Worm (Caenorhabditis elegans): ENCODE data around the gene W03C9.6.

W03C9.6 gene

ce11 chrII:11976727-11977259, 22.5 kb downstream of the W03C9.6 start:
- TF ChIP-seq syd-9 (tag; optimal IDR thresholded peaks at IDR 0.05) (no peak), K09A11.1 (tag; optimal IDR thresholded peaks at IDR 0.05; ENCODE audit: insufficient read depth) (no peak), mec-3 (tag; optimal IDR thresholded peaks at IDR 0.05; ENCODE audit: borderline replicate concordance) (no peak), madf-2 (tag; optimal IDR thresholded peaks at IDR 0.05) (no peak), che-1 (tag; optimal IDR thresholded peaks at IDR 0.05) (no peak), ceh-19 (GFP tag; optimal IDR thresholded peaks at IDR 0.05) (no peak), pqm-1 (tag; optimal IDR thresholded peaks at IDR 0.05) (no peak)

- TF ChIP-seq hlh-6 (tag; optimal IDR thresholded peaks at IDR 0.05): peak; percentile 23
- no peak for TF ChIP-seq ahr-1 (tag; optimal IDR thresholded peaks at IDR 0.05)
- TF ChIP-seq ama-1 (optimal IDR thresholded peaks at IDR 0.05): peak; percentile 73
- TF ChIP-seq ceh-48 (tag; optimal IDR thresholded peaks at IDR 0.05): no peak
- no peak for TF ChIP-seq pax-1 (tag; optimal IDR thresholded peaks at IDR 0.05)
- TF ChIP-seq Y22D7AL.16 (tag; optimal IDR thresholded peaks at IDR 0.05): no peak
- TF ChIP-seq pros-1 (tag; optimal IDR thresholded peaks at IDR 0.05): no peak
- TF ChIP-seq C08G9.2 (tag; optimal IDR thresholded peaks at IDR 0.05): peak; percentile 33
Observed at ce11 chrII:11977363-11977762, 23.1 kb downstream of the W03C9.6 start, which contains the start of gene Y17G7B.21. Y17G7B.21 (minus strand) TSS chrII:11977661.

ce11 chrII:11978478-11978877, 24.2 kb downstream of the W03C9.6 start:
- TF ChIP-seq ceh-48 (tag; optimal IDR thresholded peaks at IDR 0.05): no peak

ce11 chrII:11978920-11979319, 24.6 kb downstream of the W03C9.6 start:
- TF ChIP-seq ztf-16 (tag; optimal IDR thresholded peaks at IDR 0.05): no peak
- no peak for TF ChIP-seq unc-55 (GFP tag; optimal IDR thresholded peaks at IDR 0.05)
- TF ChIP-seq ets-4 (tag; optimal IDR thresholded peaks at IDR 0.05): no peak
- no peak for TF ChIP-seq mec-3 (tag; optimal IDR thresholded peaks at IDR 0.05; ENCODE audit: borderline replicate concordance)
- no peak for TF ChIP-seq rnt-1 (tag; optimal IDR thresholded peaks at IDR 0.05)
- no peak for TF ChIP-seq ahr-1 (tag; optimal IDR thresholded peaks at IDR 0.05)
- no peak for TF ChIP-seq fkh-10 (GFP tag; optimal IDR thresholded peaks at IDR 0.05)
- no peak for TF ChIP-seq ceh-48 (tag; optimal IDR thresholded peaks at IDR 0.05)
- no peak for TF ChIP-seq hlh-8 (tag; optimal IDR thresholded peaks at IDR 0.05)
- no peak for TF ChIP-seq ceh-30 (tag; optimal IDR thresholded peaks at IDR 0.05)
- no peak for TF ChIP-seq sox-4 (tag; optimal IDR thresholded peaks at IDR 0.05)
- TF ChIP-seq pros-1 (tag; optimal IDR thresholded peaks at IDR 0.05): no peak

ce11 chrII:11979449-11980095, 25.3 kb downstream of the W03C9.6 start, which contains the start of the genes ash-2 and Y17G7B.20:
ash-2 (plus strand) TSS chrII:11979838.
Y17G7B.20 (minus strand) TSS chrII:11979844.
- TF ChIP-seq ceh-2 (tag; optimal IDR thresholded peaks at IDR 0.05) (peak; percentile 14), unc-3 (GFP tag; conservative IDR thresholded peaks at IDR 0.05) (no peak), unc-3 (tag; optimal IDR thresholded peaks at IDR 0.05) (peak; percentile 41), lim-6 (tag; optimal IDR thresholded peaks at IDR 0.05) (no peak), nfya-1 (tag; optimal IDR thresholded peaks at IDR 0.05) (peak; percentile 0), ama-1 (optimal IDR thresholded peaks at IDR 0.05) (peak; percentile 45), ceh-18 (tag; optimal IDR thresholded peaks at IDR 0.05) (no peak), hlh-15 (tag; optimal IDR thresholded peaks at IDR 0.05) (no peak), K02D7.2 (tag; optimal IDR thresholded peaks at IDR 0.05) (no peak)

ce11 chrII:11980110-11980509, 25.8 kb downstream of the W03C9.6 start:
- peak; percentile 60 for TF ChIP-seq nfya-1 (tag; optimal IDR thresholded peaks at IDR 0.05)
- TF ChIP-seq madf-2 (tag; optimal IDR thresholded peaks at IDR 0.05): peak; percentile 7
- TF ChIP-seq hlh-15 (tag; optimal IDR thresholded peaks at IDR 0.05): peak; percentile 44
- TF ChIP-seq nhr-11 (tag; optimal IDR thresholded peaks at IDR 0.05): no peak
- no peak for TF ChIP-seq ceh-22 (tag; optimal IDR thresholded peaks at IDR 0.05)
- TF ChIP-seq unc-86 (tag; optimal IDR thresholded peaks at IDR 0.05): peak; percentile 19
- TF ChIP-seq ceh-30 (tag; optimal IDR thresholded peaks at IDR 0.05): no peak
- peak; percentile 21 for TF ChIP-seq eyg-1 (tag; optimal IDR thresholded peaks at IDR 0.05)
- TF ChIP-seq ceh-6 (GFP tag; optimal IDR thresholded peaks at IDR 0.05): no peak
- TF ChIP-seq ttx-3 (tag; optimal IDR thresholded peaks at IDR 0.05): peak; percentile 32
- TF ChIP-seq C08G9.2 (tag; optimal IDR thresholded peaks at IDR 0.05): peak; percentile 69
- TF ChIP-seq tbx-7 (tag; optimal IDR thresholded peaks at IDR 0.05): peak; percentile 34
- TF ChIP-seq ztf-16 (tag; optimal IDR thresholded peaks at IDR 0.05): peak; percentile 24
- TF ChIP-seq unc-3 (GFP tag; conservative IDR thresholded peaks at IDR 0.05): 0 out of 2 replicates have a peak, but pooled peaks have one; percentile 13
- peak; percentile 35 for TF ChIP-seq unc-3 (tag; optimal IDR thresholded peaks at IDR 0.05)
- peak; percentile 79 for TF ChIP-seq tbx-2 (tag; optimal IDR thresholded peaks at IDR 0.05)
- peak; percentile 70 for TF ChIP-seq elt-2 (tag; optimal IDR thresholded peaks at IDR 0.05)
- peak; percentile 1 for TF ChIP-seq ceh-18 (tag; optimal IDR thresholded peaks at IDR 0.05)
- peak; percentile 13 for TF ChIP-seq ceh-19 (GFP tag; optimal IDR thresholded peaks at IDR 0.05)
- TF ChIP-seq gmeb-2 (tag; optimal IDR thresholded peaks at IDR 0.05): peak; percentile 7
- TF ChIP-seq pax-1 (tag; optimal IDR thresholded peaks at IDR 0.05): peak; percentile 26
- no peak for TF ChIP-seq unc-55 (GFP tag; optimal IDR thresholded peaks at IDR 0.05)
